Worm (Caenorhabditis elegans) whole organism, L4 larva: ENCODE measurements around the gene F59E12.8.
"Not testable (repeated sequence)": the region's sequence is repeated elsewhere in the genome, so short reads cannot be mapped to it uniquely, and the experiment has no call there.

Source experiments
- F10B5.3 ChIP-seq: sonication (generic microtip); optimal IDR thresholded peaks from 2 replicates; lab custom pipeline; 2016; ENCODE audit warnings: mild to moderate bottlenecking, missing genetic modification characterization, missing compliant biosample characterization
- F44E2.7 ChIP-seq: fragments of 200-800 bp; sonication (Bioruptor generic); IDR thresholded peaks from 2 replicates; pipeline ENCODE4 v2.1.2; 2022; ENCODE audit warnings: missing genetic modification characterization, missing compliant biosample characterization
- T20F7.1 ChIP-seq: fragments of 200-800 bp; sonication (Bioruptor generic); optimal IDR thresholded peaks from 2 replicates; lab custom pipeline; 2018; ENCODE audit warnings: mild to moderate bottlenecking, missing genetic modification characterization, missing compliant biosample characterization
- Y48G9A.11 ChIP-seq: fragments of 200-800 bp; sonication (Bioruptor generic); IDR thresholded peaks from 2 replicates; pipeline ENCODE4 v1.3.6; 2022; ENCODE audit warnings: missing genetic modification reagents, missing genetic modification characterization, missing compliant biosample characterization
- aha-1 ChIP-seq: fragments of 150-350 bp; peaks from one replicate; lab custom pipeline; 2014; ENCODE audit warnings: missing biosample characterization, missing genetic modification characterization
- arid-1 ChIP-seq: fragments of 200-800 bp; sonication (Bioruptor generic); conservative IDR thresholded peaks from 2 replicates; pipeline ENCODE4 v1.3.6; 2022; ENCODE audit warnings: missing genetic modification reagents, missing genetic modification characterization, missing compliant biosample characterization
- attf-4 ChIP-seq: sonication (generic microtip); optimal IDR thresholded peaks from 3 replicates; lab custom pipeline; 2017; ENCODE audit warnings: missing biosample characterization, missing genetic modification characterization
- ceh-32 ChIP-seq: sonication (generic microtip); optimal IDR thresholded peaks from 2 replicates; lab custom pipeline; 2016; ENCODE audit warnings: mild to moderate bottlenecking, missing genetic modification characterization, missing compliant biosample characterization; ENCODE audit not compliant: poor library complexity
- ceh-82 ChIP-seq: sonication (generic microtip); optimal IDR thresholded peaks from 2 replicates; lab custom pipeline; 2017; ENCODE audit warnings: missing biosample characterization, missing genetic modification characterization
- dmd-6 ChIP-seq: fragments of 200-800 bp; sonication (Bioruptor generic); IDR thresholded peaks from 2 replicates; pipeline ENCODE4 v1.3.6; 2022; ENCODE audit warnings: missing genetic modification reagents, missing genetic modification characterization, missing compliant biosample characterization
- dmd-8 ChIP-seq: fragments of 200-800 bp; sonication (Bioruptor generic); IDR thresholded peaks from 2 replicates; pipeline ENCODE4 v1.3.6; 2022; ENCODE audit warnings: missing genetic modification characterization, missing compliant biosample characterization
- dmd-9 ChIP-seq: fragments of 200-800 bp; sonication (Bioruptor generic); IDR thresholded peaks from 2 replicates; pipeline ENCODE4 v1.3.6; 2022; ENCODE audit warnings: missing genetic modification reagents, missing genetic modification characterization, missing compliant biosample characterization
- duxl-1 ChIP-seq: sonication (generic microtip); optimal IDR thresholded peaks from 2 replicates; lab custom pipeline; 2016; ENCODE audit warnings: mild to moderate bottlenecking, missing genetic modification characterization, moderate library complexity, missing compliant biosample characterization; ENCODE audit not compliant: poor library complexity
- gei-8 ChIP-seq: fragments of 200-800 bp; sonication (Bioruptor generic); optimal IDR thresholded peaks from 2 replicates; lab custom pipeline; 2018; ENCODE audit warnings: mild to moderate bottlenecking, missing genetic modification characterization, missing compliant biosample characterization
- hmg-1.1 ChIP-seq: fragments of 200-800 bp; sonication (Bioruptor generic); IDR thresholded peaks from 2 replicates; pipeline ENCODE4 v1.3.6; 2022; ENCODE audit warnings: missing genetic modification reagents, missing genetic modification characterization, missing compliant biosample characterization
- jun-1 ChIP-seq: fragments of 150-350 bp; optimal IDR thresholded peaks from 2 replicates; lab custom pipeline; 2014; ENCODE audit warnings: missing biosample characterization, missing genetic modification reagents, missing genetic modification characterization
- lin-1 ChIP-seq: fragments of 200-800 bp; sonication (Bioruptor generic); IDR thresholded peaks from 2 replicates; pipeline ENCODE4 v1.3.6; 2022; ENCODE audit warnings: missing genetic modification reagents, missing genetic modification characterization, missing compliant biosample characterization
- mdl-1 ChIP-seq, 2 experiments: fragments of 150-350 bp in 1 of 2; sonication (generic microtip) in 1 of 2; optimal IDR thresholded peaks; 2 replicates each; lab custom pipeline; 2014 to 2017; ENCODE audit warnings: missing biosample characterization in 2 of 2, missing genetic modification characterization in 2 of 2
- mes-2 ChIP-seq: sonication (generic microtip); optimal IDR thresholded peaks from 2 replicates; lab custom pipeline; 2016; ENCODE audit warnings: missing genotype, mild to moderate bottlenecking, missing genetic modification characterization, missing compliant biosample characterization; ENCODE audit not compliant: poor library complexity, severe bottlenecking
- mxl-2 ChIP-seq: fragments of 200-800 bp; sonication (Bioruptor generic); conservative IDR thresholded peaks from 2 replicates; pipeline ENCODE4 v1.3.6; 2022; ENCODE audit warnings: missing genetic modification reagents, missing genetic modification characterization, missing compliant biosample characterization
- nhr-11 ChIP-seq: fragments of 150-350 bp; optimal IDR thresholded peaks from 2 replicates; lab custom pipeline; 2014; ENCODE audit warnings: missing biosample characterization, missing genetic modification characterization
- nhr-111 ChIP-seq: fragments of 200-800 bp; sonication (Bioruptor generic); optimal IDR thresholded peaks from 2 replicates; lab custom pipeline; 2018; ENCODE audit warnings: mild to moderate bottlenecking, missing genetic modification characterization, missing compliant biosample characterization
- nhr-237 ChIP-seq: sonication (generic microtip); optimal IDR thresholded peaks from 2 replicates; lab custom pipeline; 2017; ENCODE audit warnings: missing biosample characterization, missing genetic modification characterization
- nhr-28 ChIP-seq: fragments of 150-350 bp; optimal IDR thresholded peaks from 2 replicates; lab custom pipeline; 2014; ENCODE audit warnings: missing biosample characterization, missing genetic modification characterization
- nhr-77 ChIP-seq: fragments of 150-350 bp; optimal IDR thresholded peaks from 2 replicates; lab custom pipeline; 2014; ENCODE audit warnings: missing biosample characterization, missing genetic modification characterization
- set-16 ChIP-seq: fragments of 200-800 bp; sonication (Bioruptor generic); IDR thresholded peaks from 2 replicates; pipeline ENCODE4 v1.3.6; 2022; ENCODE audit warnings: missing genetic modification reagents, missing genetic modification characterization, missing compliant biosample characterization
- snpc-1.2 ChIP-seq: fragments of 200-800 bp; sonication (Bioruptor generic); IDR thresholded peaks from 2 replicates; pipeline ENCODE4 v1.3.6; 2022; ENCODE audit warnings: missing genetic modification reagents, missing genetic modification characterization, missing compliant biosample characterization
- spr-1 ChIP-seq: sonication (generic microtip); optimal IDR thresholded peaks from 2 replicates; lab custom pipeline; 2016; ENCODE audit warnings: mild to moderate bottlenecking, missing genetic modification characterization, missing compliant biosample characterization
- spr-3 ChIP-seq: fragments of 200-800 bp; sonication (Bioruptor generic); optimal IDR thresholded peaks from 2 replicates; lab custom pipeline; 2018; ENCODE audit warnings: mild to moderate bottlenecking, missing genetic modification characterization, missing compliant biosample characterization
- tra-1 ChIP-seq: fragments of 200-800 bp; sonication (Bioruptor generic); IDR thresholded peaks from 2 replicates; pipeline ENCODE4 v1.3.6; 2022; ENCODE audit warnings: missing genetic modification reagents, missing genetic modification characterization, missing compliant biosample characterization
- unc-62 ChIP-seq, 3 experiments: fragments of 150-350 bp in 1 of 3; sonication (generic microtip); optimal IDR thresholded peaks in 2 of 3; peaks in 1 of 3; 1 replicate in 1 of 3; 2 replicates in 2 of 3; lab custom pipeline; 2014 to 2017; ENCODE audit warnings: missing biosample characterization in 3 of 3, missing genetic modification characterization in 3 of 3, missing genetic modification reagents in 3 of 3, missing genotype in 1 of 3
- vab-7 ChIP-seq: fragments of 200-800 bp; sonication (Bioruptor generic); IDR thresholded peaks from 2 replicates; pipeline ENCODE4 v1.3.6; 2022; ENCODE audit warnings: missing genetic modification reagents, missing genetic modification characterization, missing compliant biosample characterization
- zag-1 ChIP-seq: fragments of 150-350 bp; optimal IDR thresholded peaks from 2 replicates; lab custom pipeline; 2014; ENCODE audit warnings: missing biosample characterization, missing genetic modification characterization

Gene F59E12.8

ce11 chrII:5640362-5641079 is 3.8 kb upstream of the F59E12.8 start:
- TF ChIP-seq set-16 (peak; percentile 69; the same call in 1 of the 2 replicates), jun-1 (tag; lab: Kevin White, UChicago) (no peak), mes-2 (tag; lab: Kevin White, UChicago) (no peak), arid-1 (GFP tag; lab: Robert Waterston, UW) (no peak), dmd-6 (GFP tag; lab: Robert Waterston, UW) (no peak), mxl-2 (GFP tag; lab: Robert Waterston, UW) (no peak), mdl-1 (tag; optimal IDR thresholded peaks at IDR 0.05; lab: Kevin White, UChicago) (no peak)

ce11 chrII:5638059-5638458 is 1.3 kb upstream of the F59E12.8 start, which contains the start of gene F59E12.3:
TSS of gene F59E12.3 (plus strand) at chrII:5638359.
- TF ChIP-seq gei-8 (GFP tag; lab: Kevin White, UChicago) (no peak), vab-7 (GFP tag; lab: Robert Waterston, UW) (no peak), dmd-8 (GFP tag; lab: Robert Waterston, UW) (no peak), ceh-82 (no peak), nhr-237 (tag; lab: Kevin White, UChicago) (no peak), nhr-111 (GFP tag; lab: Kevin White, UChicago) (no peak), F44E2.7 (no peak), F10B5.3 (tag; lab: Kevin White, UChicago) (no peak), dmd-9 (GFP tag; lab: Robert Waterston, UW) (no peak), unc-62 (GFP tag; optimal IDR thresholded peaks at IDR 0.05 in 1 of 2; lab: Kevin White, UChicago) (no peak), unc-62 (tag; optimal IDR thresholded peaks at IDR 0.05; lab: Kevin White, UChicago) (no peak), nhr-28 (tag; lab: Kevin White, UChicago) (no peak), snpc-1.2 (GFP tag; lab: Robert Waterston, UW) (no peak), ceh-32 (tag; lab: Kevin White, UChicago) (no peak)

DNA sequence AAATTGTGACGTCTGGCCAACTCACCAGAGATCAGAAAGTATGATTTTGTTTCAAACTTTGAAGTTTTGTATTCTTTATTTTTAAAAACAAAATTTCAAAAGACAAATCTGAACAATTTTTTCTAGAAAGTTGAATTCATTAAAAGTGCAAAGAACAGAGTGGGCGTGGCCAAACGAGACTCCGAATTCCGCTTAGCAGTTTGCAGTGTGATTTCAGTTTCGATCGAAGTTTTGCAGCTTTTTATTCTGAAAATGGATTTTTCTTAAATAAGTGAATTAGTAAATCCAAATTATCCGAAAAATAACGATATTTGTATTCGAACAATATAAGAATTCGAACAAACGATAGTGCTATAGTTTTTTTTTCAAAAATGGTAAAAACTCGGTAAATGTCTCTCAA is 3.3 kb downstream of the F59E12.8 start:
- TF ChIP-seq spr-3 (GFP tag; lab: Kevin White, UChicago) = peak; percentile 96
- no peak for TF ChIP-seq duxl-1 (tag; lab: Kevin White, UChicago)
- no peak for TF ChIP-seq tra-1 (GFP tag; lab: Robert Waterston, UW)
- TF ChIP-seq nhr-77 (tag; lab: Kevin White, UChicago) = peak; percentile 21
- peak; percentile 95 for TF ChIP-seq spr-1 (tag; lab: Kevin White, UChicago)
- peak; percentile 87 for TF ChIP-seq aha-1 (tag; lab: Kevin White, UChicago)
- TF ChIP-seq T20F7.1 (GFP tag; lab: Kevin White, UChicago) = peak; percentile 92
- TF ChIP-seq Y48G9A.11 (GFP tag; lab: Robert Waterston, UW) = peak; percentile 84
- TF ChIP-seq nhr-11 (tag; lab: Kevin White, UChicago) = no peak
- peak; percentile 43; the same call in 1 of the 2 replicates for TF ChIP-seq hmg-1.1 (GFP tag; lab: Robert Waterston, UW)
- TF ChIP-seq zag-1 (tag; lab: Kevin White, UChicago) = no peak

- TF ChIP-seq lin-1 (GFP tag; lab: Robert Waterston, UW); snpc-1.2 (GFP tag; lab: Robert Waterston, UW); attf-4 (tag; lab: Kevin White, UChicago): not testable (repeated sequence)
Observed at ce11 chrII:5630851-5631401, 5.8 kb downstream of the F59E12.8 start, which contains the start of the genes F59E12.6 and npl-4.1. TSS of gene F59E12.6 (minus strand) at chrII:5630951. TSS of gene npl-4.1 (plus strand) at chrII:5631351.
